Worm (Caenorhabditis elegans) whole organism, dauer: Measurements from ENCODE around the gene K06H7.7.

Experiments
- unc-62 ChIP-seq: sonication (generic microtip); optimal IDR thresholded peaks from 2 replicates; lab custom pipeline; 2017; ENCODE audit warnings: missing biosample characterization, missing genetic modification reagents, missing genetic modification characterization

K06H7.7 gene

DNA sequence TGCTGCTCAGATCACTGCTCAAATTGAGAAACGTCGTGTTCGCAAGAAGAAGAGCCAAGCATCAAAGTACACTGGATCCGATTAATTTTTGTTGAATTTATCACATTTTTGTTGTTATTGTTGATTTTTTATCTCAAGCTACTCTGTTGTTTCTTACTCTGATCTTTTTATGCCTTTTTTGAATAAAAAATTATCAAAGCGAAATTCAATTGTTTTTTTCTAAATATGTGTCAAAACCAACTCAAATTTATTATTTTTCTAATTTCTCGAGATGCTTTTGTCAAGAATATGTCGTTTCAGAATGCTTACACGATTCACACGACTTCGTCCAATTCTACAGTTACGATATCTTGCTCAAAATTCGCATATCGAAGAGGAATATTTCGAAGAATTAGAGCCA, 37.9 kb downstream of the K06H7.7 start, which contains the start of gene K12H4.2:
TSS of gene K12H4.2 (plus strand) at position 301 of the 400 bp plus-strand sequence.
- no peak for TF ChIP-seq unc-62

DNA sequence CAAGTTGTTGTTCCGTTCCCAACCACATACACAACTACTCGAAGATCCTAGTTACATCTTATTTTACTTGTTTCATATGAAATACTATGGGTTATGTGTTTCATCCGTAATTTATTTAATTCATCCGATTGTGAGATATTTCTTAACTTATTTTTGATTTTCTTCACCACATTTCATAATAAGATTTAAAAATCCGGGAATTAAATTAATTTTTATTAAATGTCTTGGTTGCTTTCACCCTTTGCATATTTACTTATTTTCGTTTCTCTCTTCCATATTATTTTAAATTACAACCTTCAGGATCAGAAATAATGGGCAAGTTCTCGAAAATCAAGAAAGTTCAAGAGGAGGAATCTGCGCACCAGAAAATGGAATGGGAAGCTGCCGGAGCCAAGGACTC, 39.5 kb downstream of the K06H7.7 start, which contains the start of gene K12H4.3:
TSS of gene K12H4.3 (plus strand) at position 301 of the 400 bp plus-strand sequence.
- no peak for TF ChIP-seq unc-62

DNA sequence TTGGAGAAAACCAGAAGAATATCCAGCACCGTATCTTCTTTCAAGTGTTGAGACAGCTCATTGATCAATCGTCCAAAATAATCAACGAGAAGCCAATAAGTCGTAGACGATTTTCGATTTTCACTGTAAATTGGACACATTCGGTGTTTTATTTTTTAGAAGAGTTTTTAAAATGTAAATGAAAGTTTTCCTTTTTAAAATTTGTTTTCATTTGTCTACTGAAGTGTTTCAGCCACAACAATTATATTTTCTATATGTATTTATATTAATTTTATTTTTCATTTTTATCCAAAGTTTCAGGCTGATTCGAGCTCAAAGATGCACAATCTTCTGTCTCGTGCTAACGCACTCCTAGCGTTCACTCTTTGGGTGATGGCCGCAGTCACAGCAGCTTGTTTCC, 40.6 kb downstream of the K06H7.7 start, which contains the start of gene spcs-3:
TSS of gene spcs-3 (plus strand) at position 301 of the 400 bp plus-strand sequence.
- TF ChIP-seq unc-62: no peak

DNA sequence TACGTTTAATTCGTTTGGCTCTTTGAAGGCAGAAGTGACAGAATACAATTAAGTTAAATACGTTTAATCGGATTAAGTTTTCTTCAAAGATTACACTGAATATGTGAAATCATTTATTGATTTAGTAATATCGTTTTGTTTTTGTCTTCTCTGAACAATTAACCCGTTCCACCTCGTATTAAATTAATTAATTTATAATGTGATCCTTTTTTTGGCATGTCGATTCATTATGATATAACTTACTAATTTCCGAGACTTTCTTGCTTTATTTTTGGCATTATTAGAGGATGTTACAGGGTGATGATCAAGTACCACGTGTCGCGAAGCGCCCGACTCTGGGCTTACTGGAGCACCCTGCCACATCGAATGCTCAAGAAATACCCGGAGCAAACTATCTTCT, 41.1 kb downstream of the K06H7.7 start, which contains the start of gene K12H4.5:
TSS of gene K12H4.5 (plus strand) at position 301 of the 400 bp plus-strand sequence.
- TF ChIP-seq unc-62: no peak

DNA sequence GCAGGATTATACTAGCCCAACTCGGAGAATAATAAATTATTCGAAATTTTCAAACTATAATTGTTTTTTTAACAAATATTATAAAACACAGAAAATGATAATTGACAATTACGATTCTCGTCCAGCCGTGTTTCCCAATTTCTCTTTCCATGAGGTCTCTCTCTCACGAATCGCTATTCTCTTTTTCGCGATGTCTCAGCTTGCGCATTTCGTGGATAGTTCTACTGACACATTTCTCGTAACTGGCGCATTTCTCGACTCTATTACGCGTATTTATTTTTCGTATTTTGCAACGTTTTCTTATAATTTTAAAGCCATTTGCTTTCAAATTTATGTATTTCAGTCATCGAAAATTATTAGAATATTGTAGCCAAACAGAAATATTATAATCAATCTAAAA, 41.5 kb downstream of the K06H7.7 start:
- TF ChIP-seq unc-62: no peak

DNA sequence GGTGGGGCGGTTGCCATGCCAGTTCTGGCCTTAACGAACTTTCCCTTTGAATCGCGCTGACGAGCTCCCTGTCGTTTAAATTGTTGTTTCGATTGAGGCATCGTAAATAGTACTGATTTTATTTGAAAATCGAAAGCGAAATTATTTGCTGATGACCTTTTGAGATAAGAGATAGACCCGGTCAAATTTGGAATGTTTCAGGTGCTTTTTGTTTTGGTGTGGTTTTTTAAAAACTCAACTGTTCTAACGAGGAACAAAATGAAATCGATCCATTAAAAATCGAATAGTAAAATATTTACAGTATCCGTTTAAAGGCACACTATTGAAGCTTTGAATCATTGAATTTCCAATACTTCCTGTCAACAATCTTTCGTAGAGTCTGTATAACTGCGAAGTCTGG, 42.5 kb downstream of the K06H7.7 start, which contains the start of gene K12H4.6:
TSS of gene K12H4.6 (minus strand) at position 101 of the 400 bp plus-strand sequence.
- no peak for TF ChIP-seq unc-62

DNA sequence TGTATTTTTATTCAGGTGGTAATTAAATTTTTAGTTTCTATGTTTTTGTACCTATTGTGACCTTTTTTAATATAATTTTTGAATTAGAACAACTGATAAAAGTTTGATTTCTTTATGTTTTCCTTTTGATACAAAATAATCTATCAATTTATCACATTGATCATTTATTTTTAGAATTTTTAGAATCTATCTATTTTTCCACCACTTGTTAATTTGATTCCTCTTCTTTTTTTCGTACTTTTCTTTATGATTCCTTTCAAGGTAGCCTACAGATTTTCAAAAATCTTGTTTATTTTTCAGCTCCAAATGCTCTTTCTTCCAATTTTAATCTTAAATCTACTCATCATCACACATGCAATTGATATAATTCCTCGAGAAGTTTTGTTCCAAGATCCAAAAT, 47.3 kb downstream of the K06H7.7 start, which contains the start of gene dpf-6:
TSS of gene dpf-6 (plus strand) at position 301 of the 400 bp plus-strand sequence.
- TF ChIP-seq unc-62: no peak

DNA sequence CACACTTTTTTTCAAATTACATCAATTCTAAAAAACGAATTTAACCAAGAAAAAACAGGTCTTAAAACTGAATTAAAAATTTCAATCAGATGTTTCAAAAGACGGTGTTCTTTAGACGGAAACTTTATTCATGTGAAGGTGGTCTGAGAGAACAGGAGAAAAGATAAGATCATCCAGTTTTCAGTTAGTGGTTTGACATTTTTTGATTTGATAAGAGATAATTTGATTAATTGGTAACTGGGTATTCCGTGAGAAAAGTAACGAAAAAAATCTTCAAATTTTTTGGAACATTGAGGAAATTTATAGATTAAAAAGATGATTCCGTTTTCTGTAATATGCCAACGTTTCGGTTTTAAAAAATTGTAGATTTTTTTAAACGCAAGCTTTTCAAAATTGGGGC, 48.8 kb downstream of the K06H7.7 start:
- TF ChIP-seq unc-62: no peak

DNA sequence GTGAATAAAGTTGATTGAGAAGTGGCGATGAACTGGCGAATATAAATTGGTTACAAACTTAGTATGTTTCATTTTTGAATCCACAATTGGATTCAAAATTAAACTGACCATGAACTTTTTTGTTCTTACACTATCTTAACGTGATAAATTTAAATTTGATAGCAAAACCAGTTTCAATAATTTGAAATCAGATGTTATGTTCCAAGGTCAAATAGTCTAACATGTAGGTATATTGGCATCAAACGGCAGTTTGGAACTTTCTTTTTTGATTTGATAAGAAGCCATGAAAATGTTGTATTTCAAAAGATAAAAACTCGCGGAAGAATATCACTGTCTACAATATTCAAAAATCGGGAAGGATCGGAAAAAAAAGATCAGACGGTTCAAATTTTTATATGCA, 49.2 kb downstream of the K06H7.7 start:
- no peak for TF ChIP-seq unc-62
